Worm (Caenorhabditis elegans) whole organism, midembryonic: ENCODE measurements around the gene F41B5.12.

Source experiments
- T22C8.4 ChIP-seq: fragments of 200-800 bp; sonication (Bioruptor generic); IDR thresholded peaks from 2 replicates; pipeline ENCODE4 v1.3.6; 2022; ENCODE audit warnings: missing genetic modification characterization, missing compliant biosample characterization
- cog-1 ChIP-seq: sonication (generic microtip); optimal IDR thresholded peaks from 2 replicates; lab custom pipeline; 2016; ENCODE audit warnings: missing genetic modification characterization, missing compliant biosample characterization
- flt-1 ChIP-seq: fragments of 200-800 bp; sonication (Bioruptor generic); IDR thresholded peaks from 2 replicates; pipeline ENCODE4 v1.3.6; 2022; ENCODE audit warnings: missing genetic modification characterization, missing compliant biosample characterization
- klf-2 ChIP-seq: fragments of 200-800 bp; sonication (Bioruptor generic); conservative IDR thresholded peaks from 2 replicates; pipeline ENCODE4 v1.3.6; 2022; ENCODE audit warnings: missing genetic modification reagents, missing genetic modification characterization, missing compliant biosample characterization
- med-1 ChIP-seq: sonication (generic microtip); optimal IDR thresholded peaks from 2 replicates; lab custom pipeline; 2017; ENCODE audit warnings: missing genetic modification characterization, mild to moderate bottlenecking, missing compliant biosample characterization, antibody characterized with exemption, missing genetic modification reagents; ENCODE audit not compliant: insufficient read depth
- ref-1 ChIP-seq: fragments of 200-800 bp; sonication (Bioruptor generic); conservative IDR thresholded peaks from 2 replicates; pipeline ENCODE4 v1.3.6; 2022; ENCODE audit warnings: missing genetic modification reagents, missing genetic modification characterization, missing compliant biosample characterization
- tab-1 ChIP-seq: fragments of 200-800 bp; sonication (Bioruptor generic); IDR thresholded peaks from 2 replicates; pipeline ENCODE4 v1.3.6; 2022; ENCODE audit warnings: missing genetic modification characterization, missing compliant biosample characterization
- ztf-23 ChIP-seq: fragments of 200-800 bp; sonication (Bioruptor generic); IDR thresholded peaks from 2 replicates; pipeline ENCODE4 v1.3.6; 2022; ENCODE audit warnings: missing genetic modification reagents, missing genetic modification characterization, missing compliant biosample characterization
- ztf-29 ChIP-seq: fragments of 200-800 bp; sonication (Bioruptor generic); IDR thresholded peaks from 2 replicates; pipeline ENCODE4 v1.3.6; 2022; ENCODE audit warnings: missing genetic modification reagents, missing genetic modification characterization, missing compliant biosample characterization

The F41B5.12 gene

DNA sequence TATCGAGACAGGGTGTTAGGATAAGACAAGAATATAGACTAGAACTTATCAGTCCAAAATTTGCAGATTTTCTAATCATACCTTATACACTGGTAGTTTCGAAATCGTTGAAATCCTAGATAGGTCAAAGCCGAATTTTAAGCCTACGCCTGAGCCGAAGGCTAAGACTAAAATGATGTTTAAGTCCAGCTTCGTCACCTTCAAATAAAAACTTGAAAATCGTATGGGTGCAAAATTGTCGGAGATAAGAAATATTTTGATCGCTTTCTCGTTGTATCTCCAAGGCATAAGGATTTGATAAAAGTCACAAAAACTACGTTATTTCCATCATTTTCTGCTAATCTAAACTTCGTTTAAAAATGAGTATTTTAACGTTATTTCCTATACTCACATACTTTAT, at the start of gene F41B5.12:
Gene F41B5.12 (plus strand): TSS at position 301 of the 400 bp plus-strand sequence.
- TF ChIP-seq klf-2 (no peak), ref-1 (no peak), flt-1 (GFP tag; lab: Robert Waterston, UW) (no peak), ztf-29 (GFP tag; lab: Robert Waterston, UW) (no peak), ztf-23 (GFP tag; lab: Robert Waterston, UW) (no peak), med-1 (GFP tag; lab: Kevin White, UChicago) (no peak)

DNA sequence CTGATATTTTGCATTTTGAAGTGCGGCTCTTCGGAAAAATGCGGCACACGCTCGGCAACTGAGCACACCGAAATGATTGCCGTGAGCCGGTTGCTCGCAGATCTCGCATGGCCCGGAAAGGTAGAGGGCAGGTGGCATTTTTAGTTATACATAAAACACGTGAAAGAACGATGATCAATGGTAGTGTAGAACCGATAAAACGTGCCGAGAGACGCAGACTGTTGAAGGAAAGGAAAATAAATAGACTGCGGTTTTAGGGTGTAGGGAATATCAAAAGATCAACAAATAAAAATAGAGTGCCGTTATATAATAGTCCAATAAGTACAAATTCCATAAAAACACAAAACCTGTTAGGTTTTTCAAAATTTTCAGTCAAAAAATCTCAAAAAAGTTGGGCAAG, 48.8 kb upstream of the F41B5.12 start, which contains the start of gene nhr-133:
Gene nhr-133 (minus strand): TSS at position 183 of the 400 bp plus-strand sequence.
- TF ChIP-seq klf-2 (no peak), T22C8.4 (GFP tag; lab: Robert Waterston, UW) (no peak), tab-1 (GFP tag; lab: Robert Waterston, UW) (no peak)

DNA sequence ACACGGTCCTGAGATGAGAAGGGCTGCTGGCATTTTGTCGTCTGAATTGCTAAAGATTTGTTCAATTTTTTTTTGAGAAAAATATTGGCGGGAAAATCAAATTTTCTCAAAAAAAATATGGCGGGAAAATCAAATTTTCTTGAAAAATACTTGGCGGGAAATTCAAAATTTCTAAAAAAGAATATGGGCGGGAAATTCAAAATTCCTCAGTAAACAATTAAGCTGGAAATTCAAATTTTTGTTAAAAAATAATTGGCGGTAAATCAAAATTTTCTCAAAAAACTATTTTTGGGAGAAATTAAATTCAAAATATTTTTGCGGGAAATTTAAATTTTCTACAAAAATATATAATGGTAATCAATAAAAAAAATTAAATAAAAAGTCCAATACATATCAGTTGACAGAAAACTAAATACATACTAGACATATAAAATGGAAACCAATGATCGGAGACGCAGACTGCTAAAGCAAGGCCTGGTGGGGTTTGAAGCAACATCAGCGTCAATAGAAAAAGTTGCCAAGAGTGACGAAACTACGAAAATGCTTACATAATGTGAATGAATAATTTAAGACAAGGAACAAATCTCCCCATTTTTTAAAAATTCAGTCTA, 46.2 kb upstream of the F41B5.12 start, which contains the start of gene nhr-184:
Gene nhr-184 (minus strand): TSS at position 51 of the 611 bp plus-strand sequence.
- no peak for TF ChIP-seq cog-1 (tag; lab: Kevin White, UChicago)
- no peak for TF ChIP-seq tab-1 (GFP tag; lab: Robert Waterston, UW)
- no peak for TF ChIP-seq ztf-29 (GFP tag; lab: Robert Waterston, UW)
- TF ChIP-seq med-1 (GFP tag; lab: Kevin White, UChicago) = no peak
- TF ChIP-seq ref-1 = no peak
- no peak for TF ChIP-seq T22C8.4 (GFP tag; lab: Robert Waterston, UW)
- TF ChIP-seq klf-2 = no peak
- TF ChIP-seq ztf-23 (GFP tag; lab: Robert Waterston, UW) = no peak
- TF ChIP-seq flt-1 (GFP tag; lab: Robert Waterston, UW) = no peak

- no peak for TF ChIP-seq T22C8.4 (GFP tag; lab: Robert Waterston, UW)
- no peak for TF ChIP-seq tab-1 (GFP tag; lab: Robert Waterston, UW)
- no peak for TF ChIP-seq ztf-23 (GFP tag; lab: Robert Waterston, UW)
- no peak for TF ChIP-seq ref-1
- no peak for TF ChIP-seq klf-2
- no peak for TF ChIP-seq med-1 (GFP tag; lab: Kevin White, UChicago)
- TF ChIP-seq ztf-29 (GFP tag; lab: Robert Waterston, UW) = no peak
- TF ChIP-seq flt-1 (GFP tag; lab: Robert Waterston, UW) = no peak
- TF ChIP-seq cog-1 (tag; lab: Kevin White, UChicago) = no peak
Observed at ce11 chrV:2215352-2215751, 45.4 kb upstream of the F41B5.12 start, which contains the start of gene nstp-8. Gene nstp-8, plus strand, starts transcription at chrV:2215652.

DNA sequence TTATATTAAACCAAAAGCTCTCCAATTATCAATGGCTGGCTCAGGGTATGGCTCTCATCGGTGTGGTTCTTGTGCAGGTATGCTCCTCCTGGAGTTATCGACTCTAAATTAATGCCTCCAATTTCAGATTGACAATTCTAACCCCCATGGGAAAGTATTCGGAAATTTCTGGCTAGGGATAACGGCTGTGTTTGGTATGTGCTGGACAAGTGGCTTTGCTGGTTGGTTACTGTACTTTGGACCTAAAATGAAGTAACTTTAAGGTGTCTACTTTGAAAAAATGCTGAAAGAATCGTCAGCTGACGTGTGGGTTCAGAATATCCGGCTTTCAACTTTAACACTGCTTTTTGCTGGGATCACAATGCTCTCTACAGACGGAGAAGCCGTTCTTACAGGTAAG, 43.8 kb upstream of the F41B5.12 start:
- TF ChIP-seq klf-2 (no peak), ref-1 (no peak), flt-1 (GFP tag; lab: Robert Waterston, UW) (no peak), ztf-23 (GFP tag; lab: Robert Waterston, UW) (no peak)

ce11 chrV:2218803-2219202, 42.0 kb upstream of the F41B5.12 start, which contains the start of gene nhr-56:
Gene nhr-56, plus strand, starts transcription at chrV:2219004.
- TF ChIP-seq tab-1 (GFP tag; lab: Robert Waterston, UW) (no peak), ref-1 (no peak), flt-1 (GFP tag; lab: Robert Waterston, UW) (no peak), ztf-29 (GFP tag; lab: Robert Waterston, UW) (no peak), med-1 (GFP tag; lab: Kevin White, UChicago) (no peak), klf-2 (no peak), ztf-23 (GFP tag; lab: Robert Waterston, UW) (no peak), T22C8.4 (GFP tag; lab: Robert Waterston, UW) (no peak), cog-1 (tag; lab: Kevin White, UChicago) (no peak)

ce11 chrV:2221764-2222163, 39.0 kb upstream of the F41B5.12 start, which contains the start of gene nhr-128:
Gene nhr-128, plus strand, starts transcription at chrV:2222064.
- TF ChIP-seq cog-1 (tag; lab: Kevin White, UChicago) = no peak
- no peak for TF ChIP-seq tab-1 (GFP tag; lab: Robert Waterston, UW)

DNA sequence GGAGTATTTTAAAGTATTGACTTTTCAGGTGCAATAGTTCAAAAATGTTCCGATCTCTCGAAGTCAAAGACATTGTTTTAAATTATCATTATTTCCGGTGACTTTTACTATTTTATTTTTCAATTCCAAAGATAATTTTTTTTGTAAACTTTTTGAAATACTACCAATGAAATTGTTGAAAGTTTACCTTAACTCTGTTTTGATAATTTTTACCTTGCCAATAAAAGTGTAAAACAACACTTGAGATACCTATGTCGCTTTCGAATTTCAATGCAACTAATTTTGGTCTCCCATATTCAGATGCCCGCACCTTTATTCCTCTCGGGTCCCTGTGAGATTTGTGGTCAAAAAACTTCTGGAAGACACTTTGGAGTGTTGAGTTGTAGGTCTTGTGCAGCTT, 35.6 kb upstream of the F41B5.12 start, which contains the start of gene nhr-103:
Gene nhr-103 (plus strand): TSS at position 301 of the 400 bp plus-strand sequence.
- no peak for TF ChIP-seq klf-2
- no peak for TF ChIP-seq T22C8.4 (GFP tag; lab: Robert Waterston, UW)
- no peak for TF ChIP-seq cog-1 (tag; lab: Kevin White, UChicago)
- no peak for TF ChIP-seq flt-1 (GFP tag; lab: Robert Waterston, UW)
- no peak for TF ChIP-seq ztf-29 (GFP tag; lab: Robert Waterston, UW)
- TF ChIP-seq ref-1 = no peak
- no peak for TF ChIP-seq med-1 (GFP tag; lab: Kevin White, UChicago)
- TF ChIP-seq ztf-23 (GFP tag; lab: Robert Waterston, UW) = no peak
- no peak for TF ChIP-seq tab-1 (GFP tag; lab: Robert Waterston, UW)

- TF ChIP-seq med-1 (GFP tag; lab: Kevin White, UChicago) = no peak
- TF ChIP-seq ztf-29 (GFP tag; lab: Robert Waterston, UW) = no peak
- no peak for TF ChIP-seq cog-1 (tag; lab: Kevin White, UChicago)
- TF ChIP-seq tab-1 (GFP tag; lab: Robert Waterston, UW) = no peak
Observed at ce11 chrV:2226903-2227302, 33.9 kb upstream of the F41B5.12 start, which contains the start of gene nhr-18. Gene nhr-18, plus strand, starts transcription at chrV:2227203.

DNA sequence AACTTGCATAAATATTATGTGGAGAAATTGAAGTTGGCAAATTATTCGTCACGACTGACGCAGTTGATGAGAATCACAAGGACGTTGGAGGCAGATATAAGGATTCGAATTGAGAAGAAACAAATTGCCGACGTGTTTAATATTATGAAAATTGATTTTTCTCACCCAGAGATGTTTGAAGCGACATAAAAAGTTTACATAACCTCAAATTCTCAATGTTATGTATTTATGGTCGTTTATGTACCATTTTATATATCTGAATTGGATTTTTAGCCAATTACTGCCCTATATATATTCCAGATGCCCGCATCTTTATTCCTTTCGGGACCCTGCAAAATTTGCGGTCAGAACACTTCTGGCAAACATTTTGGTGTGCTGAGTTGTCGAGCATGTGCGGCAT, 32.0 kb upstream of the F41B5.12 start, which contains the start of gene nhr-126:
Gene nhr-126 (plus strand): TSS at position 301 of the 400 bp plus-strand sequence.
- TF ChIP-seq klf-2 = no peak
- TF ChIP-seq flt-1 (GFP tag; lab: Robert Waterston, UW) = no peak
- no peak for TF ChIP-seq med-1 (GFP tag; lab: Kevin White, UChicago)
- no peak for TF ChIP-seq ztf-23 (GFP tag; lab: Robert Waterston, UW)
- no peak for TF ChIP-seq ztf-29 (GFP tag; lab: Robert Waterston, UW)
- TF ChIP-seq cog-1 (tag; lab: Kevin White, UChicago) = no peak
- TF ChIP-seq ref-1 = no peak
- no peak for TF ChIP-seq T22C8.4 (GFP tag; lab: Robert Waterston, UW)
- TF ChIP-seq tab-1 (GFP tag; lab: Robert Waterston, UW) = no peak
